Worm (Caenorhabditis elegans) whole organism, L1 larva: ENCODE results near the gene prkl-1.
A peak's percentile ranks its signal among the peaks of the same experiment; 100 is the strongest.

Experiments used
- Y116A8C.19 ChIP-seq: sonication (generic microtip); optimal IDR thresholded peaks from 2 replicates; lab custom pipeline; 2016; ENCODE audit warnings: missing compliant biosample characterization, missing genetic modification characterization, borderline replicate concordance
- ceh-82 ChIP-seq, 3 experiments: fragments of 150-350 bp in 1 of 3; sonication (generic microtip) in 2 of 3; optimal IDR thresholded peaks; 2 replicates each; lab custom pipeline; 2014 to 2017; ENCODE audit warnings: missing biosample characterization in 3 of 3, missing genetic modification characterization in 3 of 3
- ceh-88 ChIP-seq: fragments of 200-800 bp; sonication (Bioruptor generic); IDR thresholded peaks from 2 replicates; pipeline ENCODE4 v1.3.6; 2022; ENCODE audit warnings: missing genetic modification characterization, missing compliant biosample characterization
- dpl-1 ChIP-seq, 3 experiments: fragments of 150-350 bp in 2 of 3; sonication (generic microtip) in 1 of 3; optimal IDR thresholded peaks; 2 replicates each; lab custom pipeline; 2014 to 2017; ENCODE audit warnings: missing biosample characterization in 3 of 3, missing genetic modification characterization in 3 of 3, missing genetic modification reagents in 3 of 3
- dsc-1 ChIP-seq: sonication (generic microtip); optimal IDR thresholded peaks from 2 replicates; lab custom pipeline; 2016; ENCODE audit warnings: mild to moderate bottlenecking, missing genetic modification characterization, missing compliant biosample characterization
- efl-1 ChIP-seq, 4 experiments: fragments of 150-350 bp; optimal IDR thresholded peaks in 3 of 4; peaks in 1 of 4; 1 replicate in 1 of 4; 2 replicates in 3 of 4; lab custom pipeline; 2014; ENCODE audit warnings: missing biosample characterization in 2 of 4, missing genetic modification characterization in 2 of 4, missing genetic modification reagents in 2 of 4
- egl-27 ChIP-seq, 2 experiments: fragments of 150-350 bp in 1 of 2; sonication (generic microtip); optimal IDR thresholded peaks; 3 replicates each; lab custom pipeline; 2017 to 2018; ENCODE audit warnings: missing biosample characterization in 2 of 2, missing genetic modification characterization in 2 of 2, missing genetic modification reagents in 2 of 2
- elt-3 ChIP-seq, 6 experiments: fragments of 150-350 bp in 1 of 6; sonication (generic microtip); optimal IDR thresholded peaks; 2 replicates each; lab custom pipeline; 2017 to 2018; ENCODE audit warnings: missing biosample characterization in 6 of 6, missing genetic modification characterization in 6 of 6, inconsistent platforms in 1 of 6
- fkh-10 ChIP-seq: sonication (generic microtip); optimal IDR thresholded peaks from 2 replicates; lab custom pipeline; 2017; ENCODE audit warnings: missing biosample characterization, missing genetic modification reagents, missing genetic modification characterization
- fkh-4 ChIP-seq: sonication (generic microtip); optimal IDR thresholded peaks from 2 replicates; lab custom pipeline; 2016; ENCODE audit warnings: missing compliant biosample characterization, missing genetic modification characterization, borderline replicate concordance
- fos-1 ChIP-seq: fragments of 150-350 bp; optimal IDR thresholded peaks from 2 replicates; lab custom pipeline; 2014; ENCODE audit warnings: missing biosample characterization, missing genetic modification characterization
- hlh-17 ChIP-seq: fragments of 200-800 bp; sonication (Bioruptor generic); optimal IDR thresholded peaks from 2 replicates; lab custom pipeline; 2018; ENCODE audit warnings: missing genetic modification characterization, mild to moderate bottlenecking, missing compliant biosample characterization, moderate library complexity, borderline replicate concordance
- hlh-4 ChIP-seq: sonication (generic microtip); optimal IDR thresholded peaks from 2 replicates; lab custom pipeline; 2016; ENCODE audit warnings: mild to moderate bottlenecking, missing genetic modification characterization, missing compliant biosample characterization
- irx-1 ChIP-seq: sonication (generic microtip); optimal IDR thresholded peaks from 2 replicates; lab custom pipeline; 2016; ENCODE audit warnings: missing genetic modification characterization, missing compliant biosample characterization
- isw-1 ChIP-seq: fragments of 200-800 bp; sonication (Bioruptor generic); IDR thresholded peaks from 2 replicates; pipeline ENCODE4 v1.3.6; 2022; ENCODE audit warnings: missing genetic modification characterization, missing compliant biosample characterization
- jun-1 ChIP-seq: fragments of 150-350 bp; optimal IDR thresholded peaks from 2 replicates; lab custom pipeline; 2014; ENCODE audit warnings: missing biosample characterization, missing genetic modification reagents, missing genetic modification characterization
- lin-13 ChIP-seq: fragments of 150-350 bp; optimal IDR thresholded peaks from 2 replicates; lab custom pipeline; 2014; ENCODE audit warnings: missing biosample characterization, missing genetic modification reagents, missing genetic modification characterization
- lin-14 ChIP-seq: fragments of 200-800 bp; sonication (Bioruptor generic); optimal IDR thresholded peaks from 2 replicates; lab custom pipeline; 2018; ENCODE audit warnings: mild to moderate bottlenecking, missing genetic modification characterization, moderate library complexity, missing compliant biosample characterization
- lin-15B ChIP-seq: fragments of 150-350 bp; sonication (generic microtip); optimal IDR thresholded peaks from 3 replicates; lab custom pipeline; 2014; ENCODE audit warnings: missing biosample characterization, missing genetic modification characterization
- lin-35 ChIP-seq, 2 experiments: fragments of 150-350 bp; optimal IDR thresholded peaks; 2 replicates each; lab custom pipeline; 2014; ENCODE audit warnings: missing biosample characterization in 2 of 2, missing genetic modification characterization in 2 of 2, missing genetic modification reagents in 2 of 2
- lin-39 ChIP-seq: fragments of 150-350 bp; optimal IDR thresholded peaks from 2 replicates; lab custom pipeline; 2014; ENCODE audit warnings: missing biosample characterization, missing genetic modification reagents, missing genetic modification characterization
- lir-3 ChIP-seq: sonication (generic microtip); optimal IDR thresholded peaks from 2 replicates; lab custom pipeline; 2016; ENCODE audit warnings: mild to moderate bottlenecking, missing genetic modification characterization, moderate library complexity, missing compliant biosample characterization; ENCODE audit not compliant: poor library complexity
- lsy-2 ChIP-seq, 2 experiments: fragments of 150-350 bp; optimal IDR thresholded peaks; 2 replicates each; lab custom pipeline; 2014; ENCODE audit warnings: missing biosample characterization in 2 of 2, missing genetic modification characterization in 2 of 2
- mab-9 ChIP-seq: fragments of 200-800 bp; sonication (Bioruptor generic); IDR thresholded peaks from 2 replicates; pipeline ENCODE4 v1.3.6; 2022; ENCODE audit warnings: missing genetic modification reagents, missing genetic modification characterization, missing compliant biosample characterization
- nhr-12 ChIP-seq: sonication (generic microtip); optimal IDR thresholded peaks from 2 replicates; lab custom pipeline; 2017; ENCODE audit warnings: missing biosample characterization, missing genetic modification characterization
- nhr-19 ChIP-seq: fragments of 200-800 bp; sonication (Bioruptor generic); conservative IDR thresholded peaks from 2 replicates; pipeline ENCODE4 v1.3.6; 2022; ENCODE audit warnings: missing genetic modification characterization, missing compliant biosample characterization
- nhr-47 ChIP-seq: sonication (generic microtip); optimal IDR thresholded peaks from 2 replicates; lab custom pipeline; 2016; ENCODE audit warnings: mild to moderate bottlenecking, missing genetic modification characterization, moderate library complexity, missing compliant biosample characterization
- nhr-71 ChIP-seq: sonication (generic microtip); optimal IDR thresholded peaks from 2 replicates; lab custom pipeline; 2016; ENCODE audit warnings: mild to moderate bottlenecking, missing genetic modification characterization, moderate library complexity, missing compliant biosample characterization
- nhr-76 ChIP-seq: sonication (generic microtip); optimal IDR thresholded peaks from 2 replicates; lab custom pipeline; 2017; ENCODE audit warnings: missing biosample characterization, missing genetic modification characterization
- nhr-77 ChIP-seq: fragments of 150-350 bp; optimal IDR thresholded peaks from 2 replicates; lab custom pipeline; 2014; ENCODE audit warnings: missing biosample characterization, missing genetic modification characterization
- nhr-85 ChIP-seq: sonication (generic microtip); peaks from one replicate; lab custom pipeline; 2016; ENCODE audit warnings: missing genetic modification characterization, inconsistent platforms, missing compliant biosample characterization
- nhr-90 ChIP-seq: sonication (generic microtip); optimal IDR thresholded peaks from 2 replicates; lab custom pipeline; 2016; ENCODE audit warnings: mild to moderate bottlenecking, missing genetic modification characterization, missing compliant biosample characterization; ENCODE audit not compliant: poor library complexity
- pag-3 ChIP-seq: sonication (generic microtip); optimal IDR thresholded peaks from 2 replicates; lab custom pipeline; 2017; ENCODE audit warnings: missing genetic modification characterization, mild to moderate bottlenecking, missing compliant biosample characterization, antibody characterized with exemption, borderline replicate concordance; ENCODE audit not compliant: insufficient read depth
- pax-3 ChIP-seq: fragments of 200-800 bp; sonication (Bioruptor generic); optimal IDR thresholded peaks from 2 replicates; lab custom pipeline; 2018; ENCODE audit warnings: mild to moderate bottlenecking, missing genetic modification characterization, moderate library complexity, missing compliant biosample characterization
- skn-1 ChIP-seq: fragments of 150-350 bp; optimal IDR thresholded peaks from 2 replicates; lab custom pipeline; 2014; ENCODE audit warnings: missing biosample characterization, missing genetic modification characterization
- snpc-4 ChIP-seq: fragments of 150-350 bp; optimal IDR thresholded peaks from 2 replicates; lab custom pipeline; 2014; ENCODE audit warnings: missing biosample characterization, missing genetic modification characterization
- snu-23 ChIP-seq: sonication (generic microtip); optimal IDR thresholded peaks from 2 replicates; lab custom pipeline; 2016; ENCODE audit warnings: missing genetic modification characterization, missing compliant biosample characterization
- sptf-1 ChIP-seq: fragments of 150-350 bp; optimal IDR thresholded peaks from 2 replicates; lab custom pipeline; 2014; ENCODE audit warnings: missing biosample characterization, missing genetic modification characterization
- tbx-2 ChIP-seq: sonication (generic microtip); optimal IDR thresholded peaks from 2 replicates; lab custom pipeline; 2016; ENCODE audit warnings: missing genetic modification characterization, missing compliant biosample characterization
- unc-130 ChIP-seq: fragments of 150-350 bp; optimal IDR thresholded peaks from 2 replicates; lab custom pipeline; 2017; ENCODE audit warnings: missing biosample characterization, missing genetic modification characterization, inconsistent platforms
- unc-62 ChIP-seq: fragments of 150-350 bp; optimal IDR thresholded peaks from 2 replicates; lab custom pipeline; 2014; ENCODE audit warnings: missing biosample characterization, missing genetic modification reagents, missing genetic modification characterization
- xbp-1 ChIP-seq: sonication (generic microtip); optimal IDR thresholded peaks from 2 replicates; lab custom pipeline; 2016; ENCODE audit warnings: missing genetic modification characterization, missing compliant biosample characterization
- zag-1 ChIP-seq: fragments of 150-350 bp; optimal IDR thresholded peaks from 2 replicates; lab custom pipeline; 2014; ENCODE audit warnings: missing biosample characterization, missing genetic modification characterization
- zip-4 ChIP-seq: fragments of 200-800 bp; sonication (Bioruptor generic); optimal IDR thresholded peaks from 2 replicates; lab custom pipeline; 2018; ENCODE audit warnings: mild to moderate bottlenecking, missing genetic modification characterization, moderate library complexity, missing compliant biosample characterization
- ztf-11 ChIP-seq, 2 experiments: sonication (generic microtip); optimal IDR thresholded peaks; 2 replicates each; lab custom pipeline; 2016 to 2017; ENCODE audit warnings: missing genetic modification characterization in 2 of 2, missing biosample characterization in 1 of 2, missing compliant biosample characterization in 1 of 2
- ztf-4 ChIP-seq: fragments of 150-350 bp; optimal IDR thresholded peaks from 2 replicates; lab custom pipeline; 2014; ENCODE audit warnings: missing biosample characterization, missing genetic modification characterization

The prkl-1 gene

ce11 chrIV:7023004-7023403, 36.3 kb upstream of the prkl-1 start (continued):
- peak; percentile 81 for TF ChIP-seq nhr-90 (tag; lab: Kevin White, UChicago)
- peak; percentile 29 for TF ChIP-seq nhr-77
- peak; percentile 43 to 55 (median 48) for TF ChIP-seq dpl-1 (GFP tag; optimal IDR thresholded peaks at IDR 0.05; lab: Kevin White, UChicago)
- peak; percentile 67 for TF ChIP-seq fos-1 (tag; lab: Kevin White, UChicago)
- peak in 1 of 2 experiments; percentile 29 for TF ChIP-seq egl-27 (tag; optimal IDR thresholded peaks at IDR 0.05; lab: Kevin White, UChicago)
- peak; percentile 46 for TF ChIP-seq unc-130 (tag; lab: Kevin White, UChicago)
- peak; percentile 3; the same call in 1 of the 2 replicates for TF ChIP-seq isw-1 (GFP tag; lab: Robert Waterston, UW)
- peak in 2 of 6 experiments; percentile 39 to 51 for TF ChIP-seq elt-3 (tag; optimal IDR thresholded peaks at IDR 0.05; lab: Kevin White, UChicago)
- TF ChIP-seq ztf-11 (tag; optimal IDR thresholded peaks at IDR 0.05; lab: Kevin White, UChicago) = peak in 1 of 2 experiments; percentile 89
- TF ChIP-seq xbp-1 = peak; percentile 71
- TF ChIP-seq lin-35 (GFP tag; optimal IDR thresholded peaks at IDR 0.05; lab: Kevin White, UChicago) = peak; percentile 57 to 75
- peak; percentile 48 for TF ChIP-seq jun-1 (tag; lab: Kevin White, UChicago)
- TF ChIP-seq nhr-12 (tag; lab: Kevin White, UChicago) = no peak
- TF ChIP-seq nhr-19 (GFP tag; lab: Robert Waterston, UW) = peak; percentile 74
- no peak for TF ChIP-seq unc-62 (GFP tag; lab: Kevin White, UChicago)
- peak; percentile 61 for TF ChIP-seq skn-1 (tag; lab: Kevin White, UChicago)
- TF ChIP-seq nhr-76 = no peak
- no peak for TF ChIP-seq ceh-88 (GFP tag; lab: Robert Waterston, UW)
- peak; percentile 72 to 81 for TF ChIP-seq lsy-2 (tag; optimal IDR thresholded peaks at IDR 0.05; lab: Kevin White, UChicago)
- peak; percentile 48 for TF ChIP-seq snpc-4 (tag; lab: Kevin White, UChicago)
- TF ChIP-seq lin-14 (GFP tag; lab: Kevin White, UChicago) = peak; percentile 96
- TF ChIP-seq lin-15B (tag; lab: Kevin White, UChicago) = peak; percentile 12
- peak; percentile 81 for TF ChIP-seq tbx-2
- TF ChIP-seq hlh-4 (tag; lab: Kevin White, UChicago) = no peak
- peak; percentile 94 for TF ChIP-seq nhr-71 (tag; lab: Kevin White, UChicago)
- no peak for TF ChIP-seq Y116A8C.19
- TF ChIP-seq ztf-4 (tag; lab: Kevin White, UChicago) = peak; percentile 85
- TF ChIP-seq snu-23 = peak; percentile 92
- peak; percentile 85 for TF ChIP-seq nhr-85 (tag; lab: Kevin White, UChicago)
- no peak for TF ChIP-seq pag-3
- TF ChIP-seq lin-13 (GFP tag; lab: Kevin White, UChicago) = peak; percentile 14
- TF ChIP-seq nhr-47 (tag; lab: Kevin White, UChicago) = peak; percentile 65
- TF ChIP-seq hlh-17 (GFP tag; lab: Kevin White, UChicago) = no peak
- TF ChIP-seq, all 84 proteins: peak for 43

- TF ChIP-seq nhr-85 (tag; lab: Kevin White, UChicago) (peak; percentile 56), fkh-4 (tag; lab: Kevin White, UChicago) (no peak)
These were observed 35.5 kb upstream of the prkl-1 start for ce11 chrIV:7022227-7022626.

ce11 chrIV:7020630-7021029, 33.9 kb upstream of the prkl-1 start:
- TF ChIP-seq unc-62 (GFP tag; lab: Kevin White, UChicago) (no peak), fkh-4 (tag; lab: Kevin White, UChicago) (no peak), xbp-1 (no peak), mab-9 (GFP tag; lab: Robert Waterston, UW) (no peak), lin-14 (GFP tag; lab: Kevin White, UChicago) (peak; percentile 60), irx-1 (tag; lab: Kevin White, UChicago) (no peak), zip-4 (GFP tag; lab: Kevin White, UChicago) (no peak), lin-39 (tag; lab: Kevin White, UChicago) (no peak), nhr-85 (tag; lab: Kevin White, UChicago) (peak; percentile 86), zag-1 (tag; lab: Kevin White, UChicago) (no peak), sptf-1 (tag; lab: Kevin White, UChicago) (no peak), jun-1 (tag; lab: Kevin White, UChicago) (no peak), lir-3 (tag; lab: Kevin White, UChicago) (no peak), nhr-12 (tag; lab: Kevin White, UChicago) (no peak), hlh-4 (tag; lab: Kevin White, UChicago) (no peak), ceh-88 (GFP tag; lab: Robert Waterston, UW) (no peak), dsc-1 (no peak), pax-3 (tag; lab: Kevin White, UChicago) (no peak), lin-35 (GFP tag; optimal IDR thresholded peaks at IDR 0.05; lab: Kevin White, UChicago) (peak in 1 of 2 experiments; percentile 58), skn-1 (tag; lab: Kevin White, UChicago) (no peak), tbx-2 (no peak), efl-1 (optimal IDR thresholded peaks at IDR 0.05; lab: Kevin White, UChicago) (no peak), efl-1 (GFP tag; optimal IDR thresholded peaks at IDR 0.05 in 1 of 2; lab: Kevin White, UChicago) (peak in 1 of 2 experiments; percentile 65), fkh-10 (GFP tag; lab: Kevin White, UChicago) (no peak), nhr-71 (tag; lab: Kevin White, UChicago) (peak; percentile 66), ceh-82 (tag; optimal IDR thresholded peaks at IDR 0.05; lab: Kevin White, UChicago) (no peak)
